Worm (Caenorhabditis elegans) whole organism, L4 larva: Measurements from ENCODE around the gene srbc-38.

Experiments used
- F26F4.8 ChIP-seq: fragments of 200-800 bp; sonication (Bioruptor generic); conservative IDR thresholded peaks from 2 replicates; pipeline ENCODE4 v1.3.6; 2022; ENCODE audit warnings: missing genetic modification characterization, missing compliant biosample characterization
- F44E2.7 ChIP-seq: fragments of 200-800 bp; sonication (Bioruptor generic); IDR thresholded peaks from 2 replicates; pipeline ENCODE4 v2.1.2; 2022; ENCODE audit warnings: missing genetic modification characterization, missing compliant biosample characterization
- T20F7.1 ChIP-seq: fragments of 200-800 bp; sonication (Bioruptor generic); optimal IDR thresholded peaks from 2 replicates; lab custom pipeline; 2018; ENCODE audit warnings: mild to moderate bottlenecking, missing genetic modification characterization, missing compliant biosample characterization
- Y105C5A.15 ChIP-seq: fragments of 200-800 bp; sonication (Bioruptor generic); IDR thresholded peaks from 2 replicates; pipeline ENCODE4 v1.3.6; 2022; ENCODE audit warnings: missing genetic modification characterization, missing compliant biosample characterization
- ZK546.5 ChIP-seq, 2 experiments: sonication (generic microtip); optimal IDR thresholded peaks; 2 replicates each; lab custom pipeline; 2017; ENCODE audit warnings: missing biosample characterization in 2 of 2, missing genetic modification characterization in 2 of 2
- aha-1 ChIP-seq: fragments of 150-350 bp; peaks from one replicate; lab custom pipeline; 2014; ENCODE audit warnings: missing biosample characterization, missing genetic modification characterization
- aly-2 ChIP-seq: sonication (generic microtip); optimal IDR thresholded peaks from 2 replicates; lab custom pipeline; 2018; ENCODE audit warnings: missing biosample characterization, missing genetic modification characterization
- ama-1 ChIP-seq: fragments of 150-350 bp; optimal IDR thresholded peaks from 2 replicates; lab custom pipeline; 2014; ENCODE audit warnings: inconsistent platforms, mixed read lengths
- arid-1 ChIP-seq: fragments of 200-800 bp; sonication (Bioruptor generic); conservative IDR thresholded peaks from 2 replicates; pipeline ENCODE4 v1.3.6; 2022; ENCODE audit warnings: missing genetic modification reagents, missing genetic modification characterization, missing compliant biosample characterization
- attf-4 ChIP-seq: sonication (generic microtip); optimal IDR thresholded peaks from 3 replicates; lab custom pipeline; 2017; ENCODE audit warnings: missing biosample characterization, missing genetic modification characterization
- ceh-20 ChIP-seq: fragments of 200-800 bp; sonication (Bioruptor generic); IDR thresholded peaks from 2 replicates; pipeline ENCODE4 v1.3.6; 2022; ENCODE audit warnings: missing genetic modification reagents, missing genetic modification characterization, missing compliant biosample characterization
- ceh-32 ChIP-seq: sonication (generic microtip); optimal IDR thresholded peaks from 2 replicates; lab custom pipeline; 2016; ENCODE audit warnings: mild to moderate bottlenecking, missing genetic modification characterization, missing compliant biosample characterization; ENCODE audit not compliant: poor library complexity
- ceh-62 ChIP-seq: sonication (generic microtip); optimal IDR thresholded peaks from 2 replicates; lab custom pipeline; 2017; ENCODE audit warnings: missing biosample characterization, missing genetic modification characterization
- ceh-82 ChIP-seq: sonication (generic microtip); optimal IDR thresholded peaks from 2 replicates; lab custom pipeline; 2017; ENCODE audit warnings: missing biosample characterization, missing genetic modification characterization
- ces-1 ChIP-seq: fragments of 150-350 bp; sonication (generic microtip); optimal IDR thresholded peaks from 4 replicates; lab custom pipeline; 2014; ENCODE audit warnings: missing biosample characterization, missing genetic modification reagents, missing genetic modification characterization
- ctbp-1 ChIP-seq: fragments of 200-800 bp; sonication (Bioruptor generic); IDR thresholded peaks from 2 replicates; pipeline ENCODE4 v1.3.6; 2022; ENCODE audit warnings: missing genetic modification reagents, missing genetic modification characterization, missing compliant biosample characterization
- daf-12 ChIP-seq: fragments of 150-350 bp; optimal IDR thresholded peaks from 2 replicates; lab custom pipeline; 2014; ENCODE audit warnings: missing biosample characterization, missing genetic modification reagents, missing genetic modification characterization
- dmd-8 ChIP-seq: fragments of 200-800 bp; sonication (Bioruptor generic); IDR thresholded peaks from 2 replicates; pipeline ENCODE4 v1.3.6; 2022; ENCODE audit warnings: missing genetic modification characterization, missing compliant biosample characterization
- dmd-9 ChIP-seq: fragments of 200-800 bp; sonication (Bioruptor generic); IDR thresholded peaks from 2 replicates; pipeline ENCODE4 v1.3.6; 2022; ENCODE audit warnings: missing genetic modification reagents, missing genetic modification characterization, missing compliant biosample characterization
- duxl-1 ChIP-seq: sonication (generic microtip); optimal IDR thresholded peaks from 2 replicates; lab custom pipeline; 2016; ENCODE audit warnings: mild to moderate bottlenecking, missing genetic modification characterization, moderate library complexity, missing compliant biosample characterization; ENCODE audit not compliant: poor library complexity
- fkh-10 ChIP-seq: fragments of 150-350 bp; optimal IDR thresholded peaks from 2 replicates; lab custom pipeline; 2014; ENCODE audit warnings: missing biosample characterization, missing genetic modification reagents, missing genetic modification characterization
- hif-1 ChIP-seq, 2 experiments: sonication (generic microtip); optimal IDR thresholded peaks; 2 replicates each; lab custom pipeline; 2016 to 2017; ENCODE audit warnings: missing compliant biosample characterization in 2 of 2, missing genetic modification characterization in 2 of 2, missing genetic modification reagents in 2 of 2, missing genotype in 2 of 2, mild to moderate bottlenecking in 1 of 2
- hmg-1.1 ChIP-seq: fragments of 200-800 bp; sonication (Bioruptor generic); IDR thresholded peaks from 2 replicates; pipeline ENCODE4 v1.3.6; 2022; ENCODE audit warnings: missing genetic modification reagents, missing genetic modification characterization, missing compliant biosample characterization
- jun-1 ChIP-seq: fragments of 150-350 bp; optimal IDR thresholded peaks from 2 replicates; lab custom pipeline; 2014; ENCODE audit warnings: missing biosample characterization, missing genetic modification reagents, missing genetic modification characterization
- lim-7 ChIP-seq: fragments of 200-800 bp; sonication (Bioruptor generic); IDR thresholded peaks from 2 replicates; pipeline ENCODE4 v1.3.6; 2022; ENCODE audit warnings: missing genetic modification characterization, missing compliant biosample characterization
- lin-1 ChIP-seq: fragments of 200-800 bp; sonication (Bioruptor generic); IDR thresholded peaks from 2 replicates; pipeline ENCODE4 v1.3.6; 2022; ENCODE audit warnings: missing genetic modification reagents, missing genetic modification characterization, missing compliant biosample characterization
- lin-29 ChIP-seq: fragments of 200-800 bp; sonication (Bioruptor generic); IDR thresholded peaks from 2 replicates; pipeline ENCODE4 v1.3.6; 2022; ENCODE audit warnings: missing genetic modification reagents, missing genetic modification characterization, missing compliant biosample characterization
- lin-38 ChIP-seq: fragments of 200-800 bp; sonication (Bioruptor generic); IDR thresholded peaks from 2 replicates; pipeline ENCODE4 v1.3.6; 2022; ENCODE audit warnings: missing genetic modification reagents, missing genetic modification characterization, missing compliant biosample characterization
- lir-3 ChIP-seq: sonication (generic microtip); optimal IDR thresholded peaks from 2 replicates; lab custom pipeline; 2016; ENCODE audit warnings: mild to moderate bottlenecking, missing genetic modification characterization, missing compliant biosample characterization
- mdl-1 ChIP-seq, 2 experiments: fragments of 150-350 bp in 1 of 2; sonication (generic microtip) in 1 of 2; optimal IDR thresholded peaks; 2 replicates each; lab custom pipeline; 2014 to 2017; ENCODE audit warnings: missing biosample characterization in 2 of 2, missing genetic modification characterization in 2 of 2
- mdt-29 ChIP-seq: fragments of 200-800 bp; sonication (Bioruptor generic); IDR thresholded peaks from 2 replicates; pipeline ENCODE4 v1.3.6; 2022; ENCODE audit warnings: missing genetic modification reagents, missing genetic modification characterization, missing compliant biosample characterization
- mxl-3 ChIP-seq: fragments of 200-800 bp; sonication (Bioruptor generic); optimal IDR thresholded peaks from 2 replicates; lab custom pipeline; 2018; ENCODE audit warnings: mild to moderate bottlenecking, missing genetic modification characterization, missing compliant biosample characterization
- nhr-102 ChIP-seq: sonication (generic microtip); optimal IDR thresholded peaks from 2 replicates; lab custom pipeline; 2016; ENCODE audit warnings: mild to moderate bottlenecking, missing genetic modification characterization, moderate library complexity, missing compliant biosample characterization
- nhr-11 ChIP-seq: fragments of 150-350 bp; optimal IDR thresholded peaks from 2 replicates; lab custom pipeline; 2014; ENCODE audit warnings: missing biosample characterization, missing genetic modification characterization
- nhr-111 ChIP-seq: fragments of 200-800 bp; sonication (Bioruptor generic); optimal IDR thresholded peaks from 2 replicates; lab custom pipeline; 2018; ENCODE audit warnings: mild to moderate bottlenecking, missing genetic modification characterization, missing compliant biosample characterization
- nhr-25 ChIP-seq: sonication (generic microtip); optimal IDR thresholded peaks from 2 replicates; lab custom pipeline; 2017; ENCODE audit warnings: missing genetic modification characterization, mild to moderate bottlenecking, missing compliant biosample characterization, antibody characterized with exemption, moderate library complexity, borderline replicate concordance; ENCODE audit not compliant: insufficient read depth
- nhr-28 ChIP-seq: fragments of 150-350 bp; optimal IDR thresholded peaks from 2 replicates; lab custom pipeline; 2014; ENCODE audit warnings: missing biosample characterization, missing genetic modification characterization
- nhr-41 ChIP-seq: fragments of 200-800 bp; sonication (Bioruptor generic); IDR thresholded peaks from 2 replicates; pipeline ENCODE4 v1.3.6; 2022; ENCODE audit warnings: missing genetic modification reagents, missing genetic modification characterization, missing compliant biosample characterization
- nhr-6 ChIP-seq: fragments of 150-350 bp; optimal IDR thresholded peaks from 2 replicates; lab custom pipeline; 2014; ENCODE audit warnings: missing biosample characterization, missing genetic modification characterization
- nhr-77 ChIP-seq: fragments of 150-350 bp; optimal IDR thresholded peaks from 2 replicates; lab custom pipeline; 2014; ENCODE audit warnings: missing biosample characterization, missing genetic modification characterization
- sdz-12 ChIP-seq: fragments of 200-800 bp; sonication (Bioruptor generic); optimal IDR thresholded peaks from 2 replicates; lab custom pipeline; 2018; ENCODE audit warnings: mild to moderate bottlenecking, missing genetic modification characterization, missing compliant biosample characterization
- set-16 ChIP-seq: fragments of 200-800 bp; sonication (Bioruptor generic); IDR thresholded peaks from 2 replicates; pipeline ENCODE4 v1.3.6; 2022; ENCODE audit warnings: missing genetic modification reagents, missing genetic modification characterization, missing compliant biosample characterization
- snpc-1.2 ChIP-seq: fragments of 200-800 bp; sonication (Bioruptor generic); IDR thresholded peaks from 2 replicates; pipeline ENCODE4 v1.3.6; 2022; ENCODE audit warnings: missing genetic modification reagents, missing genetic modification characterization, missing compliant biosample characterization
- snpc-4 ChIP-seq: fragments of 150-350 bp; optimal IDR thresholded peaks from 2 replicates; lab custom pipeline; 2014; ENCODE audit warnings: missing biosample characterization, missing genetic modification characterization
- tra-1 ChIP-seq: fragments of 200-800 bp; sonication (Bioruptor generic); IDR thresholded peaks from 2 replicates; pipeline ENCODE4 v1.3.6; 2022; ENCODE audit warnings: missing genetic modification reagents, missing genetic modification characterization, missing compliant biosample characterization
- unc-39 ChIP-seq: sonication (generic microtip); optimal IDR thresholded peaks from 2 replicates; lab custom pipeline; 2017; ENCODE audit warnings: missing biosample characterization, missing genetic modification characterization
- vab-7 ChIP-seq: fragments of 200-800 bp; sonication (Bioruptor generic); IDR thresholded peaks from 2 replicates; pipeline ENCODE4 v1.3.6; 2022; ENCODE audit warnings: missing genetic modification reagents, missing genetic modification characterization, missing compliant biosample characterization
- zfp-3 ChIP-seq: fragments of 200-800 bp; sonication (Bioruptor generic); conservative IDR thresholded peaks from 2 replicates; pipeline ENCODE4 v1.3.6; 2022; ENCODE audit warnings: missing genetic modification reagents, missing genetic modification characterization, missing compliant biosample characterization
- ztf-7 ChIP-seq: fragments of 150-350 bp; optimal IDR thresholded peaks from 2 replicates; lab custom pipeline; 2014; ENCODE audit warnings: missing biosample characterization, missing genetic modification characterization

The srbc-38 gene

DNA sequence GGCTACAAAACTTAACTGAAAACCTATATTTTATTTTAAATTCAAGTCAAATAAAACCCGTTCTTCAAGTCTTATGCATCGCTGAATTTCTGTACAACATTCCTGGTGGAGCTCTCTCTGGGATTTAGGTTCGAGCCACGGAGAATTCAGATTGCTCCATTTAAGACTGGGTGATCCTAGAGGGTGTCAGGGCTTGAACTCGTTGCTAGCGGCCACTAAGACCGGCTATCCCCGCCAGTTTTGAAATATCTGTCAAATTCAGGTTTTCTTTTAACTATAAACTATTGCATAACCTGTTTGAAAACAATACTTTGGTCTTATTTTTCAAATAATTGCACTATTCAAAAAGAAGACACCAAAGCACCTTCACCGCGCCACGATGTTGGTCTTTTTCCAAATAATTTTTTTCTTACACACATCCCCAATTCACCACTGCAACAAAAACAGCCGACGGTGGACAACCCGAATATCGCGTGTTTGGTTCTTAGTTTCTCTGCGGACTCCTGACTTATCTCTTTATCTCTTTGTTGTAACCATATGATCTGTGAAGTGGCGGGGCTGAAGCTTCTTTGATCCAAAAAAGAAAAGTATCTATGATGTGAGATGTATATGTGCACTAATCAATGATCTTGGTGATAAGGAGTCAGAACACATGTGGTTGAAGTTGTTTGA, 21.9 kb downstream of the srbc-38 start (continued):
- peak; percentile 23 for TF ChIP-seq T20F7.1

DNA sequence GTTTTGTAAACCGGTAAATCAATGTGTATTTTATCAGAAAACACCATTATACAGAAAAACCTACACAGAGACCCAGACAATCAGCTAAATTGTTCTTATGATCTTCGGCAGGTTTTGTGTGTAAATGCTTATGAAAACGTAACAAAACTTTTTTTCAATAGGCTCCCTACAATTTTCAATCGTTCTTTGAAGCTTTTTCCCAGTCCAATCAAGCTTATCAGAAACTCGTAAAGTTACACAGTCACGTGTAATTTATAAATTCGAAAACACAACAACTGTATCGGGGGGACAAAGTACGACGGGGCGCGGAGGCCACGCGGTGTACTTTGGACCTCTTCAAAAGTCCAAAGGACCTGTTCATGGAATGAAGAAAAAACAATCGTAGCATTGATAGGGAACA, 23.2 kb downstream of the srbc-38 start:
- TF ChIP-seq fkh-10 (GFP tag; lab: Kevin White, UChicago) = no peak
- TF ChIP-seq aly-2 (tag; lab: Kevin White, UChicago) = no peak
- no peak for TF ChIP-seq vab-7 (GFP tag; lab: Robert Waterston, UW)
- 0 out of 2 replicates have a peak, but pooled peaks have one; percentile 25 for TF ChIP-seq ctbp-1 (GFP tag; lab: Robert Waterston, UW)
- peak in 1 of 2 experiments; percentile 74 for TF ChIP-seq mdl-1 (tag; optimal IDR thresholded peaks at IDR 0.05; lab: Kevin White, UChicago)
- TF ChIP-seq lir-3 (tag; lab: Kevin White, UChicago) = no peak
- no peak for TF ChIP-seq attf-4 (tag; lab: Kevin White, UChicago)
- no peak for TF ChIP-seq dmd-9
- TF ChIP-seq snpc-1.2 (GFP tag; lab: Robert Waterston, UW) = no peak
- peak; percentile 34; the same call in 1 of the 2 replicates for TF ChIP-seq lin-38
- TF ChIP-seq aha-1 = peak; percentile 47
- peak in 1 of 2 experiments; percentile 47 for TF ChIP-seq hif-1 (tag; optimal IDR thresholded peaks at IDR 0.05; lab: Kevin White, UChicago)
- no peak for TF ChIP-seq ceh-20 (GFP tag; lab: Robert Waterston, UW)
- TF ChIP-seq jun-1 = no peak
- TF ChIP-seq ces-1 (GFP tag; lab: Kevin White, UChicago) = no peak
- no peak for TF ChIP-seq daf-12
- peak; percentile 73 for TF ChIP-seq nhr-102 (tag; lab: Kevin White, UChicago)
- 0 out of 2 replicates have a peak, but pooled peaks have one; percentile 31 for TF ChIP-seq lin-1 (GFP tag; lab: Robert Waterston, UW)
- no peak for TF ChIP-seq snpc-4 (tag; lab: Kevin White, UChicago)
- no peak for TF ChIP-seq unc-39 (tag; lab: Kevin White, UChicago)
- no peak for TF ChIP-seq lin-29 (GFP tag; lab: Robert Waterston, UW)
- 0 out of 2 replicates have a peak, but pooled peaks have one; percentile 23 for TF ChIP-seq zfp-3 (GFP tag; lab: Robert Waterston, UW)
- no peak for TF ChIP-seq nhr-41
- TF ChIP-seq nhr-25 (tag; lab: Kevin White, UChicago) = no peak
- TF ChIP-seq duxl-1 = peak; percentile 80
- TF ChIP-seq mxl-3 = peak; percentile 72
- no peak for TF ChIP-seq sdz-12
- 0 out of 2 replicates have a peak, but pooled peaks have one; percentile 29 for TF ChIP-seq lim-7 (GFP tag; lab: Robert Waterston, UW)
- TF ChIP-seq Y105C5A.15 = 0 out of 2 replicates have a peak, but pooled peaks have one; percentile 49
- TF ChIP-seq mdt-29 (GFP tag; lab: Robert Waterston, UW) = peak; percentile 86
- TF ChIP-seq F44E2.7 (GFP tag; lab: Robert Waterston, UW) = no peak
- no peak for TF ChIP-seq ceh-62 (tag; lab: Kevin White, UChicago)
- TF ChIP-seq ceh-32 (tag; lab: Kevin White, UChicago) = no peak
- TF ChIP-seq dmd-8 = no peak
- TF ChIP-seq ztf-7 = no peak
- TF ChIP-seq tra-1 (GFP tag; lab: Robert Waterston, UW) = no peak
- TF ChIP-seq ceh-82 = no peak
- peak; percentile 19 for TF ChIP-seq nhr-28 (tag; lab: Kevin White, UChicago)
- peak; percentile 60 for TF ChIP-seq nhr-77 (tag; lab: Kevin White, UChicago)
- no peak for TF ChIP-seq set-16 (GFP tag; lab: Robert Waterston, UW)
- TF ChIP-seq F26F4.8 (GFP tag; lab: Robert Waterston, UW) = no peak
- no peak for TF ChIP-seq arid-1 (GFP tag; lab: Robert Waterston, UW)
- TF ChIP-seq hmg-1.1 (GFP tag; lab: Robert Waterston, UW) = no peak
- TF ChIP-seq nhr-111 = no peak
- TF ChIP-seq T20F7.1 = no peak
- TF ChIP-seq nhr-11 = no peak
- TF ChIP-seq nhr-6 (tag; lab: Kevin White, UChicago) = no peak
- peak; percentile 64 for TF ChIP-seq ama-1
- no peak for TF ChIP-seq ZK546.5 (tag; optimal IDR thresholded peaks at IDR 0.05; lab: Kevin White, UChicago)
